Fruit fly (Drosophila melanogaster): Measurements from ENCODE around the gene mRpL9.

mRpL9 gene

DNA sequence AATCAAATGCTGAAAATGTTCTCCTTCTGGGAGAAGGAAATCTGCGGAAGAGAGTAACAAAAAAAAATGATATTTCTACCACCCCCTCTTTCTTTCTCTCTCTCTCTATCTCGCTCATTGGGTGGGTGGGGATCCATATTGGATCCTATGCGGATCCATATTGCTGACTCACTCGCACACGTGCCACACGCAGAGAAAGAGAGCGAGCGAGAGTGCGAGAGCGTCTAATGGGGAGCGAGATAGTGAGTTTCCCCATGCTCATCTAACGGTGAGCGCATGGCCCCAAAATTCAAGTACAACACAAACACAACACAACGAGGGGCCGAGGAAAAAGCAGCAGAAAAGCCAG is 43.9 kb upstream of the mRpL9 start (continued):
- TF ChIP-seq stwl (tag; optimal IDR thresholded peaks at IDR 0.05) (no peak), fd64A (GFP tag; optimal IDR thresholded peaks at IDR 0.05) (no peak), MESR4 (GFP tag; optimal IDR thresholded peaks at IDR 0.05) (no peak), CG13424 (tag; optimal IDR thresholded peaks at IDR 0.05) (no peak), run (tag; optimal IDR thresholded peaks at IDR 0.05) (no peak), CG13287 (GFP tag; IDR thresholded peaks at IDR 0.05; ENCODE audit: partially characterized antibody) (no peak), trem (tag; optimal IDR thresholded peaks at IDR 0.05) (no peak), Hr78 (GFP tag; optimal IDR thresholded peaks at IDR 0.05) (no peak), D19A (tag; optimal IDR thresholded peaks at IDR 0.05) (no peak), CG17359 (tag; optimal IDR thresholded peaks at IDR 0.05) (no peak), dm (GFP tag; optimal IDR thresholded peaks at IDR 0.05) (no peak), onecut (GFP tag; IDR thresholded peaks at IDR 0.05) (peak; percentile 11; the same call in 1 of the 2 replicates), ftz-f1 (GFP tag; optimal IDR thresholded peaks at IDR 0.05) (peak; percentile 17), CG17912 (GFP tag; optimal IDR thresholded peaks at IDR 0.05) (no peak), nerfin-2 (GFP tag; IDR thresholded peaks at IDR 0.05; ENCODE audit: partially characterized antibody) (no peak), cwo (GFP tag; optimal IDR thresholded peaks at IDR 0.05) (peak; percentile 70), CG5180 (GFP tag; optimal IDR thresholded peaks at IDR 0.05) (no peak), CG15601 (tag; optimal IDR thresholded peaks at IDR 0.05) (no peak), Eip74EF (GFP tag; optimal IDR thresholded peaks at IDR 0.05) (peak in 1 of 2 experiments; percentile 4), Fer1 (GFP tag; optimal IDR thresholded peaks at IDR 0.05) (peak; percentile 37), CG15011 (GFP tag; optimal IDR thresholded peaks at IDR 0.05) (no peak), wek (GFP tag; optimal IDR thresholded peaks at IDR 0.05) (peak; percentile 1), bigmax (GFP tag; optimal IDR thresholded peaks at IDR 0.05) (no peak), salm (tag; optimal IDR thresholded peaks at IDR 0.05) (no peak), CG4707 (GFP tag; optimal IDR thresholded peaks at IDR 0.05) (peak; percentile 1), ttk (GFP tag; IDR thresholded peaks at IDR 0.05) (no peak), CG1603 (tag; optimal IDR thresholded peaks at IDR 0.05) (no peak), phol (tag; optimal IDR thresholded peaks at IDR 0.05) (peak; percentile 53), CG32532 (GFP tag; IDR thresholded peaks at IDR 0.05) (no peak), CG31388 (GFP tag; optimal IDR thresholded peaks at IDR 0.05) (no peak), CG10209 (GFP tag; optimal IDR thresholded peaks at IDR 0.05) (no peak)

dm6 chr3R:15287763-15288162 is 42.8 kb upstream of the mRpL9 start:
- TF ChIP-seq CG4617 (GFP tag; optimal IDR thresholded peaks at IDR 0.05; ENCODE audit: borderline replicate concordance) (peak; percentile 77), ems (GFP tag; optimal IDR thresholded peaks at IDR 0.05) (no peak), CG4282 (GFP tag; optimal IDR thresholded peaks at IDR 0.05) (peak; percentile 46), CG14860 (GFP tag; IDR thresholded peaks at IDR 0.05; ENCODE audit: partially characterized antibody) (no peak), CG10209 (GFP tag; optimal IDR thresholded peaks at IDR 0.05) (no peak), pan (optimal IDR thresholded peaks at IDR 0.05) (no peak), pan (GFP tag; optimal IDR thresholded peaks at IDR 0.05 in 1 of 2, IDR thresholded peaks at IDR 0.05 in 1 of 2) (no peak), ara (GFP tag; IDR thresholded peaks at IDR 0.05) (no peak), B-H1 (GFP tag; IDR thresholded peaks at IDR 0.05) (no peak), NC2α (GFP tag; optimal IDR thresholded peaks at IDR 0.05) (no peak), CG9727 (GFP tag; optimal IDR thresholded peaks at IDR 0.05) (peak; percentile 13), kni (GFP tag; optimal IDR thresholded peaks at IDR 0.05) (no peak), zf30C (GFP tag; optimal IDR thresholded peaks at IDR 0.05) (peak; percentile 23), jigr1 (GFP tag; IDR thresholded peaks at IDR 0.05) (no peak), CG6254 (GFP tag; optimal IDR thresholded peaks at IDR 0.05) (no peak), CG13123 (GFP tag; optimal IDR thresholded peaks at IDR 0.05) (no peak), trem (tag; optimal IDR thresholded peaks at IDR 0.05) (peak; percentile 64), CG7372 (GFP tag; IDR thresholded peaks at IDR 0.05) (no peak), CG12391 (tag; optimal IDR thresholded peaks at IDR 0.05) (peak; percentile 21), Sox102F (GFP tag; optimal IDR thresholded peaks at IDR 0.05) (no peak), CG6765 (GFP tag; optimal IDR thresholded peaks at IDR 0.05) (no peak), CG7786 (GFP tag; optimal IDR thresholded peaks at IDR 0.05) (no peak)
